Worm (Caenorhabditis elegans) whole organism, L4 larva: ENCODE measurements around the gene K02E10.7.

Source experiments
- D1046.2 ChIP-seq: fragments of 200-800 bp; sonication (Bioruptor generic); IDR thresholded peaks from 2 replicates; pipeline ENCODE4 v1.3.6; 2022; ENCODE audit warnings: missing genetic modification characterization, missing compliant biosample characterization
- F37D6.2 ChIP-seq: sonication (generic microtip); optimal IDR thresholded peaks from 2 replicates; lab custom pipeline; 2016; ENCODE audit warnings: mild to moderate bottlenecking, missing genetic modification characterization, missing compliant biosample characterization
- F49E8.2 ChIP-seq: sonication (generic microtip); optimal IDR thresholded peaks from 2 replicates; lab custom pipeline; 2016; ENCODE audit warnings: missing compliant biosample characterization, mild to moderate bottlenecking, missing genetic modification characterization, borderline replicate concordance
- R02D3.7 ChIP-seq: fragments of 150-350 bp; sonication (generic microtip); optimal IDR thresholded peaks from 3 replicates; lab custom pipeline; 2014; ENCODE audit warnings: missing biosample characterization, missing genetic modification characterization
- T26A8.4 ChIP-seq: fragments of 200-800 bp; sonication (Bioruptor generic); IDR thresholded peaks from 2 replicates; pipeline ENCODE4 v1.3.6; 2022; ENCODE audit warnings: missing genetic modification characterization, missing compliant biosample characterization
- Y75B8A.6 ChIP-seq: fragments of 200-800 bp; sonication (Bioruptor generic); IDR thresholded peaks from 2 replicates; pipeline ENCODE4 v1.3.6; 2022; ENCODE audit warnings: missing genetic modification reagents, missing genetic modification characterization, missing compliant biosample characterization
- aha-1 ChIP-seq: fragments of 150-350 bp; peaks from one replicate; lab custom pipeline; 2014; ENCODE audit warnings: missing biosample characterization, missing genetic modification characterization
- arid-1 ChIP-seq: fragments of 200-800 bp; sonication (Bioruptor generic); conservative IDR thresholded peaks from 2 replicates; pipeline ENCODE4 v1.3.6; 2022; ENCODE audit warnings: missing genetic modification reagents, missing genetic modification characterization, missing compliant biosample characterization
- ceh-20 ChIP-seq: fragments of 200-800 bp; sonication (Bioruptor generic); IDR thresholded peaks from 2 replicates; pipeline ENCODE4 v1.3.6; 2022; ENCODE audit warnings: missing genetic modification reagents, missing genetic modification characterization, missing compliant biosample characterization
- ceh-28 ChIP-seq: fragments of 150-350 bp; optimal IDR thresholded peaks from 2 replicates; lab custom pipeline; 2014; ENCODE audit warnings: missing biosample characterization, missing genetic modification reagents, missing genetic modification characterization
- cey-2 ChIP-seq: sonication (generic microtip); optimal IDR thresholded peaks from 3 replicates; lab custom pipeline; 2017; ENCODE audit warnings: missing genetic modification characterization, mild to moderate bottlenecking, missing compliant biosample characterization, antibody characterized with exemption, borderline replicate concordance; ENCODE audit not compliant: insufficient read depth
- daf-12 ChIP-seq: fragments of 150-350 bp; optimal IDR thresholded peaks from 2 replicates; lab custom pipeline; 2014; ENCODE audit warnings: missing biosample characterization, missing genetic modification reagents, missing genetic modification characterization
- daf-19 ChIP-seq: fragments of 200-800 bp; sonication (Bioruptor generic); conservative IDR thresholded peaks from 2 replicates; pipeline ENCODE4 v1.3.6; 2022; ENCODE audit warnings: missing genetic modification characterization, missing compliant biosample characterization
- daf-8 ChIP-seq: fragments of 200-800 bp; sonication (Bioruptor generic); IDR thresholded peaks from 2 replicates; pipeline ENCODE4 v1.3.6; 2022; ENCODE audit warnings: missing genetic modification characterization, missing compliant biosample characterization
- dmd-6 ChIP-seq: fragments of 200-800 bp; sonication (Bioruptor generic); IDR thresholded peaks from 2 replicates; pipeline ENCODE4 v1.3.6; 2022; ENCODE audit warnings: missing genetic modification reagents, missing genetic modification characterization, missing compliant biosample characterization
- dmd-8 ChIP-seq: fragments of 200-800 bp; sonication (Bioruptor generic); IDR thresholded peaks from 2 replicates; pipeline ENCODE4 v1.3.6; 2022; ENCODE audit warnings: missing genetic modification characterization, missing compliant biosample characterization
- dpl-1 ChIP-seq: fragments of 150-350 bp; optimal IDR thresholded peaks from 2 replicates; lab custom pipeline; 2014; ENCODE audit warnings: missing biosample characterization, missing genetic modification reagents, missing genetic modification characterization
- duxl-1 ChIP-seq: sonication (generic microtip); optimal IDR thresholded peaks from 2 replicates; lab custom pipeline; 2016; ENCODE audit warnings: mild to moderate bottlenecking, missing genetic modification characterization, moderate library complexity, missing compliant biosample characterization; ENCODE audit not compliant: poor library complexity
- dve-1 ChIP-seq: sonication (generic microtip); optimal IDR thresholded peaks from 2 replicates; lab custom pipeline; 2017; ENCODE audit warnings: antibody characterized with exemption, mild to moderate bottlenecking, missing genetic modification characterization, missing compliant biosample characterization; ENCODE audit not compliant: insufficient read depth
- egl-27 ChIP-seq: sonication (generic microtip); optimal IDR thresholded peaks from 3 replicates; lab custom pipeline; 2017; ENCODE audit warnings: missing biosample characterization, missing genetic modification reagents, missing genetic modification characterization
- egl-43 ChIP-seq: fragments of 200-800 bp; sonication (Bioruptor generic); IDR thresholded peaks from 2 replicates; pipeline ENCODE4 v1.3.6; 2022; ENCODE audit warnings: missing genetic modification reagents, missing genetic modification characterization, missing compliant biosample characterization
- fkh-10 ChIP-seq: fragments of 150-350 bp; optimal IDR thresholded peaks from 2 replicates; lab custom pipeline; 2014; ENCODE audit warnings: missing biosample characterization, missing genetic modification reagents, missing genetic modification characterization
- fos-1 ChIP-seq: fragments of 150-350 bp; optimal IDR thresholded peaks from 2 replicates; lab custom pipeline; 2014; ENCODE audit warnings: missing biosample characterization, missing genetic modification characterization
- hmg-1.1 ChIP-seq: fragments of 200-800 bp; sonication (Bioruptor generic); IDR thresholded peaks from 2 replicates; pipeline ENCODE4 v1.3.6; 2022; ENCODE audit warnings: missing genetic modification reagents, missing genetic modification characterization, missing compliant biosample characterization
- jun-1 ChIP-seq: fragments of 150-350 bp; optimal IDR thresholded peaks from 2 replicates; lab custom pipeline; 2014; ENCODE audit warnings: missing biosample characterization, missing genetic modification reagents, missing genetic modification characterization
- lim-7 ChIP-seq: fragments of 200-800 bp; sonication (Bioruptor generic); IDR thresholded peaks from 2 replicates; pipeline ENCODE4 v1.3.6; 2022; ENCODE audit warnings: missing genetic modification characterization, missing compliant biosample characterization
- lin-1 ChIP-seq: fragments of 200-800 bp; sonication (Bioruptor generic); IDR thresholded peaks from 2 replicates; pipeline ENCODE4 v1.3.6; 2022; ENCODE audit warnings: missing genetic modification reagents, missing genetic modification characterization, missing compliant biosample characterization
- lin-13 ChIP-seq: fragments of 150-350 bp; optimal IDR thresholded peaks from 2 replicates; lab custom pipeline; 2014; ENCODE audit warnings: missing biosample characterization, missing genetic modification reagents, missing genetic modification characterization
- lin-15B ChIP-seq: fragments of 150-350 bp; sonication (generic microtip); optimal IDR thresholded peaks from 3 replicates; lab custom pipeline; 2014; ENCODE audit warnings: missing biosample characterization, missing genetic modification characterization
- lin-29 ChIP-seq: fragments of 200-800 bp; sonication (Bioruptor generic); IDR thresholded peaks from 2 replicates; pipeline ENCODE4 v1.3.6; 2022; ENCODE audit warnings: missing genetic modification reagents, missing genetic modification characterization, missing compliant biosample characterization
- lin-38 ChIP-seq: fragments of 200-800 bp; sonication (Bioruptor generic); IDR thresholded peaks from 2 replicates; pipeline ENCODE4 v1.3.6; 2022; ENCODE audit warnings: missing genetic modification reagents, missing genetic modification characterization, missing compliant biosample characterization
- lin-39 ChIP-seq: fragments of 150-350 bp; optimal IDR thresholded peaks from 2 replicates; lab custom pipeline; 2014; ENCODE audit warnings: missing biosample characterization, missing genetic modification reagents, missing genetic modification characterization
- mdl-1 ChIP-seq, 2 experiments: fragments of 150-350 bp in 1 of 2; sonication (generic microtip) in 1 of 2; optimal IDR thresholded peaks; 2 replicates each; lab custom pipeline; 2014 to 2017; ENCODE audit warnings: missing biosample characterization in 2 of 2, missing genetic modification characterization in 2 of 2
- mes-2 ChIP-seq: sonication (generic microtip); optimal IDR thresholded peaks from 2 replicates; lab custom pipeline; 2016; ENCODE audit warnings: missing genotype, mild to moderate bottlenecking, missing genetic modification characterization, missing compliant biosample characterization; ENCODE audit not compliant: poor library complexity, severe bottlenecking
- mxl-2 ChIP-seq: fragments of 200-800 bp; sonication (Bioruptor generic); conservative IDR thresholded peaks from 2 replicates; pipeline ENCODE4 v1.3.6; 2022; ENCODE audit warnings: missing genetic modification reagents, missing genetic modification characterization, missing compliant biosample characterization
- nhr-10 ChIP-seq: fragments of 150-350 bp; optimal IDR thresholded peaks from 2 replicates; lab custom pipeline; 2014; ENCODE audit warnings: missing biosample characterization, missing genetic modification characterization
- nhr-111 ChIP-seq: fragments of 200-800 bp; sonication (Bioruptor generic); optimal IDR thresholded peaks from 2 replicates; lab custom pipeline; 2018; ENCODE audit warnings: mild to moderate bottlenecking, missing genetic modification characterization, missing compliant biosample characterization
- nhr-48 ChIP-seq: sonication (generic microtip); optimal IDR thresholded peaks from 2 replicates; lab custom pipeline; 2016; ENCODE audit warnings: mild to moderate bottlenecking, missing genetic modification characterization, missing compliant biosample characterization
- nhr-76 ChIP-seq: fragments of 150-350 bp; optimal IDR thresholded peaks from 2 replicates; lab custom pipeline; 2014; ENCODE audit warnings: missing biosample characterization, missing genetic modification characterization
- php-3 ChIP-seq: fragments of 200-800 bp; sonication (Bioruptor generic); IDR thresholded peaks from 2 replicates; pipeline ENCODE4 v1.3.6; 2022; ENCODE audit warnings: missing genetic modification reagents, missing genetic modification characterization, missing compliant biosample characterization
- pqm-1 ChIP-seq: sonication (generic microtip); optimal IDR thresholded peaks from 2 replicates; lab custom pipeline; 2017; ENCODE audit warnings: missing biosample characterization, missing genetic modification characterization
- set-16 ChIP-seq: fragments of 200-800 bp; sonication (Bioruptor generic); IDR thresholded peaks from 2 replicates; pipeline ENCODE4 v1.3.6; 2022; ENCODE audit warnings: missing genetic modification reagents, missing genetic modification characterization, missing compliant biosample characterization
- snpc-4 ChIP-seq: fragments of 150-350 bp; optimal IDR thresholded peaks from 2 replicates; lab custom pipeline; 2014; ENCODE audit warnings: missing biosample characterization, missing genetic modification characterization
- spr-1 ChIP-seq: sonication (generic microtip); optimal IDR thresholded peaks from 2 replicates; lab custom pipeline; 2016; ENCODE audit warnings: mild to moderate bottlenecking, missing genetic modification characterization, missing compliant biosample characterization
- tag-97 ChIP-seq: fragments of 200-800 bp; sonication (Bioruptor generic); IDR thresholded peaks from 2 replicates; pipeline ENCODE4 v1.3.6; 2022; ENCODE audit warnings: missing genetic modification characterization, missing compliant biosample characterization
- unc-130 ChIP-seq: sonication (generic microtip); optimal IDR thresholded peaks from 2 replicates; lab custom pipeline; 2016; ENCODE audit warnings: missing genetic modification reagents, missing genetic modification characterization, missing compliant biosample characterization
- zag-1 ChIP-seq: fragments of 150-350 bp; optimal IDR thresholded peaks from 2 replicates; lab custom pipeline; 2014; ENCODE audit warnings: missing biosample characterization, missing genetic modification characterization
- zfp-2 ChIP-seq: sonication (generic microtip); optimal IDR thresholded peaks from 2 replicates; lab custom pipeline; 2016; ENCODE audit warnings: mild to moderate bottlenecking, missing genetic modification characterization, missing compliant biosample characterization
- zip-11 ChIP-seq: fragments of 200-800 bp; sonication (Bioruptor generic); IDR thresholded peaks from 2 replicates; pipeline ENCODE4 v1.3.6; 2022; ENCODE audit warnings: missing genetic modification characterization, missing compliant biosample characterization
- zip-2 ChIP-seq: fragments of 150-350 bp; optimal IDR thresholded peaks from 2 replicates; lab custom pipeline; 2014; ENCODE audit warnings: missing biosample characterization, missing genetic modification characterization
- ztf-11 ChIP-seq: fragments of 150-350 bp; optimal IDR thresholded peaks from 2 replicates; lab custom pipeline; 2014; ENCODE audit warnings: missing biosample characterization, missing genetic modification characterization

K02E10.7 gene

ce11 chrX:2549322-2549721 is 41.0 kb upstream of the K02E10.7 start (continued):
- TF ChIP-seq egl-27 (tag; lab: Kevin White, UChicago) (no peak), daf-8 (no peak), R02D3.7 (tag; lab: Kevin White, UChicago) (no peak), ztf-11 (tag; lab: Kevin White, UChicago) (no peak), lin-38 (GFP tag; lab: Robert Waterston, UW) (peak; percentile 69), fkh-10 (GFP tag; lab: Kevin White, UChicago) (peak; percentile 49), spr-1 (peak; percentile 66), daf-12 (tag; lab: Kevin White, UChicago) (no peak), lim-7 (GFP tag; lab: Robert Waterston, UW) (peak; percentile 81), T26A8.4 (GFP tag; lab: Robert Waterston, UW) (peak; percentile 80), egl-43 (GFP tag; lab: Robert Waterston, UW) (peak; percentile 92), nhr-10 (tag; lab: Kevin White, UChicago) (no peak), lin-29 (GFP tag; lab: Robert Waterston, UW) (no peak; the same call in 1 of the 2 replicates), dmd-8 (GFP tag; lab: Robert Waterston, UW) (peak; percentile 89), lin-13 (GFP tag; lab: Kevin White, UChicago) (peak; percentile 71), cey-2 (no peak), dve-1 (tag; lab: Kevin White, UChicago) (peak; percentile 69), Y75B8A.6 (GFP tag; lab: Robert Waterston, UW) (0 out of 2 replicates have a peak, but pooled peaks have one; percentile 72), dpl-1 (GFP tag; lab: Kevin White, UChicago) (peak; percentile 6), duxl-1 (tag; lab: Kevin White, UChicago) (peak; percentile 34), lin-15B (no peak), nhr-76 (tag; lab: Kevin White, UChicago) (no peak), daf-19 (GFP tag; lab: Robert Waterston, UW) (peak; percentile 79), ceh-20 (GFP tag; lab: Robert Waterston, UW) (peak; percentile 11; the same call in 1 of the 2 replicates), lin-39 (no peak), mdl-1 (tag; optimal IDR thresholded peaks at IDR 0.05; lab: Kevin White, UChicago) (peak in 1 of 2 experiments; percentile 23), fos-1 (tag; lab: Kevin White, UChicago) (no peak), F49E8.2 (tag; lab: Kevin White, UChicago) (peak; percentile 41), aha-1 (tag; lab: Kevin White, UChicago) (peak; percentile 92), set-16 (peak; percentile 28; the same call in 1 of the 2 replicates), unc-130 (peak; percentile 46), mes-2 (peak; percentile 74), D1046.2 (GFP tag; lab: Robert Waterston, UW) (no peak), snpc-4 (tag; lab: Kevin White, UChicago) (no peak), php-3 (GFP tag; lab: Robert Waterston, UW) (peak; percentile 18; the same call in 1 of the 2 replicates), hmg-1.1 (GFP tag; lab: Robert Waterston, UW) (peak; percentile 94), zip-2 (tag; lab: Kevin White, UChicago) (peak; percentile 57), nhr-48 (tag; lab: Kevin White, UChicago) (peak; percentile 59), nhr-111 (GFP tag; lab: Kevin White, UChicago) (peak; percentile 11), mxl-2 (GFP tag; lab: Robert Waterston, UW) (0 out of 2 replicates have a peak, but pooled peaks have one; percentile 30), zip-11 (GFP tag; lab: Robert Waterston, UW) (0 out of 2 replicates have a peak, but pooled peaks have one; percentile 64), jun-1 (tag; lab: Kevin White, UChicago) (peak; percentile 58), lin-1 (GFP tag; lab: Robert Waterston, UW) (peak; percentile 91), zfp-2 (tag; lab: Kevin White, UChicago) (peak; percentile 26), tag-97 (GFP tag; lab: Robert Waterston, UW) (no peak), pqm-1 (tag; lab: Kevin White, UChicago) (no peak), F37D6.2 (peak; percentile 7), arid-1 (GFP tag; lab: Robert Waterston, UW) (peak; percentile 73), ceh-28 (tag; lab: Kevin White, UChicago) (no peak), zag-1 (tag; lab: Kevin White, UChicago) (no peak), dmd-6 (GFP tag; lab: Robert Waterston, UW) (peak; percentile 74)
